Worm (Caenorhabditis elegans) whole organism, late embryonic: ENCODE results near the gene T21C9.9.

Experiments used
- F13H6.1 ChIP-seq: sonication (generic microtip); optimal IDR thresholded peaks from 2 replicates; lab custom pipeline; 2016; ENCODE audit warnings: missing genetic modification characterization, missing compliant biosample characterization
- Y22D7AL.16 ChIP-seq: sonication (generic microtip); optimal IDR thresholded peaks from 2 replicates; lab custom pipeline; 2016; ENCODE audit warnings: missing genetic modification characterization, missing compliant biosample characterization
- ceh-18 ChIP-seq: sonication (generic microtip); optimal IDR thresholded peaks from 2 replicates; lab custom pipeline; 2016; ENCODE audit warnings: missing genetic modification characterization, missing compliant biosample characterization
- ceh-9 ChIP-seq: sonication (generic microtip); optimal IDR thresholded peaks from 2 replicates; lab custom pipeline; 2016; ENCODE audit warnings: mild to moderate bottlenecking, missing genetic modification characterization, inconsistent platforms, missing compliant biosample characterization
- hlh-30 ChIP-seq: sonication (generic microtip); optimal IDR thresholded peaks from 2 replicates; lab custom pipeline; 2017; ENCODE audit warnings: antibody characterized with exemption, missing genetic modification characterization, missing compliant biosample characterization; ENCODE audit not compliant: insufficient read depth
- hlh-6 ChIP-seq: sonication (generic microtip); optimal IDR thresholded peaks from 2 replicates; lab custom pipeline; 2016; ENCODE audit warnings: missing genotype, missing genetic modification characterization, missing compliant biosample characterization
- nhr-11 ChIP-seq: fragments of 150-350 bp; optimal IDR thresholded peaks from 2 replicates; lab custom pipeline; 2014; ENCODE audit warnings: missing biosample characterization, missing genetic modification characterization
- npax-4 ChIP-seq: sonication (generic microtip); optimal IDR thresholded peaks from 2 replicates; lab custom pipeline; 2016; ENCODE audit warnings: missing genetic modification characterization, missing compliant biosample characterization
- sdc-2 ChIP-seq: sonication (generic microtip); optimal IDR thresholded peaks from 2 replicates; lab custom pipeline; 2016; ENCODE audit warnings: missing genotype, missing genetic modification characterization, missing compliant biosample characterization

DNA sequence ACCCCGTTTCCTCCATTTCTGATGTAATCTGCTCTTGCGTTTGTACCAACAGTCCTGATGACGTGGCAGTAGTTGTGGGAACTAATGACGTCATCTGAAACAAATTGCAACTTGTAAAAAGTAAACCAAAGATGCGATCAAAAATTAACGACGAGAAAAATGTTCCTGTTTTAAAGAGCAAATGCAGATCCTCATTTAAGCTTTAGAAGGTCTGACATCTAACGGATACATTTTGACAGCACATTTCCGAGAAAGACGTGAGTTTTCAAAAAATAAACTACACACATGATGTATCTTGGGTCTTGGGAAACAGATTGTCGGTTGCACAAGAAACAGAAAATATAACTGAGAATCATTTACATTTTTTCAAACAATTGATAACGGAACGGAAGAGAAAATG is 23.1 kb upstream of the T21C9.9 start, which contains the start of gene H09F14.1:
- no peak for TF ChIP-seq Y22D7AL.16 (tag; lab: Kevin White, UChicago)
- TF ChIP-seq nhr-11 (tag; lab: Kevin White, UChicago): no peak
- TF ChIP-seq F13H6.1 (tag; lab: Kevin White, UChicago): no peak
- no peak for TF ChIP-seq ceh-9
- TF ChIP-seq hlh-30: no peak
- TF ChIP-seq sdc-2: no peak
- no peak for TF ChIP-seq hlh-6 (tag; lab: Kevin White, UChicago)
- TF ChIP-seq ceh-18 (tag; lab: Kevin White, UChicago): no peak
- TF ChIP-seq npax-4: no peak
